Worm (Caenorhabditis elegans): ENCODE measurements around the gene catp-8.

catp-8 gene

ce11 chrIV:11424830-11425229, 54.2 kb downstream of the catp-8 start, which contains the start of gene F22B3.8:
Gene F22B3.8, minus strand, starts transcription at chrIV:11424930.
- TF ChIP-seq hlh-6 (tag; optimal IDR thresholded peaks at IDR 0.05) (no peak), sox-2 (GFP tag; IDR thresholded peaks at IDR 0.05) (no peak), tbx-2 (tag; optimal IDR thresholded peaks at IDR 0.05) (no peak), ceh-45 (GFP tag; IDR thresholded peaks at IDR 0.05) (no peak), F13H6.1 (tag; optimal IDR thresholded peaks at IDR 0.05) (no peak), unc-86 (tag; optimal IDR thresholded peaks at IDR 0.05) (no peak), pha-4 (tag; optimal IDR thresholded peaks at IDR 0.05) (no peak), hlh-13 (GFP tag; optimal IDR thresholded peaks at IDR 0.05) (no peak), gmeb-2 (tag; optimal IDR thresholded peaks at IDR 0.05) (no peak)
